Worm (Caenorhabditis elegans) whole organism, L4 larva: ENCODE results near the gene B0361.14.

Experiments used
- F26F4.8 ChIP-seq: fragments of 200-800 bp; sonication (Bioruptor generic); conservative IDR thresholded peaks from 2 replicates; pipeline ENCODE4 v1.3.6; 2022; ENCODE audit warnings: missing genetic modification characterization, missing compliant biosample characterization
- F37D6.2 ChIP-seq: sonication (generic microtip); optimal IDR thresholded peaks from 2 replicates; lab custom pipeline; 2016; ENCODE audit warnings: mild to moderate bottlenecking, missing genetic modification characterization, missing compliant biosample characterization
- T26A8.4 ChIP-seq: fragments of 200-800 bp; sonication (Bioruptor generic); IDR thresholded peaks from 2 replicates; pipeline ENCODE4 v1.3.6; 2022; ENCODE audit warnings: missing genetic modification characterization, missing compliant biosample characterization
- Y105C5A.15 ChIP-seq: fragments of 200-800 bp; sonication (Bioruptor generic); IDR thresholded peaks from 2 replicates; pipeline ENCODE4 v1.3.6; 2022; ENCODE audit warnings: missing genetic modification characterization, missing compliant biosample characterization
- Y48G9A.11 ChIP-seq: fragments of 200-800 bp; sonication (Bioruptor generic); IDR thresholded peaks from 2 replicates; pipeline ENCODE4 v1.3.6; 2022; ENCODE audit warnings: missing genetic modification reagents, missing genetic modification characterization, missing compliant biosample characterization
- ZK337.2 ChIP-seq: fragments of 200-800 bp; sonication (Bioruptor generic); IDR thresholded peaks from 2 replicates; pipeline ENCODE4 v1.3.6; 2022; ENCODE audit warnings: missing genetic modification reagents, missing genetic modification characterization, missing compliant biosample characterization
- ama-1 ChIP-seq: fragments of 150-350 bp; optimal IDR thresholded peaks from 2 replicates; lab custom pipeline; 2014; ENCODE audit warnings: inconsistent platforms, mixed read lengths
- arid-1 ChIP-seq: fragments of 200-800 bp; sonication (Bioruptor generic); conservative IDR thresholded peaks from 2 replicates; pipeline ENCODE4 v1.3.6; 2022; ENCODE audit warnings: missing genetic modification reagents, missing genetic modification characterization, missing compliant biosample characterization
- attf-4 ChIP-seq: sonication (generic microtip); optimal IDR thresholded peaks from 3 replicates; lab custom pipeline; 2017; ENCODE audit warnings: missing biosample characterization, missing genetic modification characterization
- ceh-28 ChIP-seq: fragments of 150-350 bp; optimal IDR thresholded peaks from 2 replicates; lab custom pipeline; 2014; ENCODE audit warnings: missing biosample characterization, missing genetic modification reagents, missing genetic modification characterization
- ceh-62 ChIP-seq: sonication (generic microtip); optimal IDR thresholded peaks from 2 replicates; lab custom pipeline; 2017; ENCODE audit warnings: missing biosample characterization, missing genetic modification characterization
- ctbp-1 ChIP-seq: fragments of 200-800 bp; sonication (Bioruptor generic); IDR thresholded peaks from 2 replicates; pipeline ENCODE4 v1.3.6; 2022; ENCODE audit warnings: missing genetic modification reagents, missing genetic modification characterization, missing compliant biosample characterization
- daf-12 ChIP-seq: fragments of 150-350 bp; optimal IDR thresholded peaks from 2 replicates; lab custom pipeline; 2014; ENCODE audit warnings: missing biosample characterization, missing genetic modification reagents, missing genetic modification characterization
- daf-16 ChIP-seq, 3 experiments: sonication (generic microtip); optimal IDR thresholded peaks; 2 replicates each; lab custom pipeline; 2016 to 2017; ENCODE audit warnings: missing genetic modification characterization in 3 of 3, missing genetic modification reagents in 3 of 3, mild to moderate bottlenecking in 2 of 3, missing compliant biosample characterization in 2 of 3, missing biosample characterization in 1 of 3, moderate library complexity in 1 of 3
- daf-8 ChIP-seq: fragments of 200-800 bp; sonication (Bioruptor generic); IDR thresholded peaks from 2 replicates; pipeline ENCODE4 v1.3.6; 2022; ENCODE audit warnings: missing genetic modification characterization, missing compliant biosample characterization
- dmd-8 ChIP-seq: fragments of 200-800 bp; sonication (Bioruptor generic); IDR thresholded peaks from 2 replicates; pipeline ENCODE4 v1.3.6; 2022; ENCODE audit warnings: missing genetic modification characterization, missing compliant biosample characterization
- dpl-1 ChIP-seq: fragments of 150-350 bp; optimal IDR thresholded peaks from 2 replicates; lab custom pipeline; 2014; ENCODE audit warnings: missing biosample characterization, missing genetic modification reagents, missing genetic modification characterization
- dve-1 ChIP-seq: sonication (generic microtip); optimal IDR thresholded peaks from 2 replicates; lab custom pipeline; 2017; ENCODE audit warnings: antibody characterized with exemption, mild to moderate bottlenecking, missing genetic modification characterization, missing compliant biosample characterization; ENCODE audit not compliant: insufficient read depth
- egl-27 ChIP-seq: sonication (generic microtip); optimal IDR thresholded peaks from 3 replicates; lab custom pipeline; 2017; ENCODE audit warnings: missing biosample characterization, missing genetic modification reagents, missing genetic modification characterization
- fkh-10 ChIP-seq: fragments of 150-350 bp; optimal IDR thresholded peaks from 2 replicates; lab custom pipeline; 2014; ENCODE audit warnings: missing biosample characterization, missing genetic modification reagents, missing genetic modification characterization
- hif-1 ChIP-seq, 2 experiments: sonication (generic microtip); optimal IDR thresholded peaks; 2 replicates each; lab custom pipeline; 2016 to 2017; ENCODE audit warnings: missing compliant biosample characterization in 2 of 2, missing genetic modification characterization in 2 of 2, missing genetic modification reagents in 2 of 2, missing genotype in 2 of 2, mild to moderate bottlenecking in 1 of 2
- lim-7 ChIP-seq: fragments of 200-800 bp; sonication (Bioruptor generic); IDR thresholded peaks from 2 replicates; pipeline ENCODE4 v1.3.6; 2022; ENCODE audit warnings: missing genetic modification characterization, missing compliant biosample characterization
- lin-1 ChIP-seq: fragments of 200-800 bp; sonication (Bioruptor generic); IDR thresholded peaks from 2 replicates; pipeline ENCODE4 v1.3.6; 2022; ENCODE audit warnings: missing genetic modification reagents, missing genetic modification characterization, missing compliant biosample characterization
- lin-15B ChIP-seq: fragments of 150-350 bp; sonication (generic microtip); optimal IDR thresholded peaks from 3 replicates; lab custom pipeline; 2014; ENCODE audit warnings: missing biosample characterization, missing genetic modification characterization
- lin-38 ChIP-seq: fragments of 200-800 bp; sonication (Bioruptor generic); IDR thresholded peaks from 2 replicates; pipeline ENCODE4 v1.3.6; 2022; ENCODE audit warnings: missing genetic modification reagents, missing genetic modification characterization, missing compliant biosample characterization
- lir-3 ChIP-seq: sonication (generic microtip); optimal IDR thresholded peaks from 2 replicates; lab custom pipeline; 2016; ENCODE audit warnings: mild to moderate bottlenecking, missing genetic modification characterization, missing compliant biosample characterization
- mdl-1 ChIP-seq, 2 experiments: fragments of 150-350 bp in 1 of 2; sonication (generic microtip) in 1 of 2; optimal IDR thresholded peaks; 2 replicates each; lab custom pipeline; 2014 to 2017; ENCODE audit warnings: missing biosample characterization in 2 of 2, missing genetic modification characterization in 2 of 2
- mdt-29 ChIP-seq: fragments of 200-800 bp; sonication (Bioruptor generic); IDR thresholded peaks from 2 replicates; pipeline ENCODE4 v1.3.6; 2022; ENCODE audit warnings: missing genetic modification reagents, missing genetic modification characterization, missing compliant biosample characterization
- mep-1 ChIP-seq: fragments of 150-350 bp; sonication (generic microtip); optimal IDR thresholded peaks from 3 replicates; lab custom pipeline; 2014; ENCODE audit warnings: missing biosample characterization, missing genetic modification characterization
- mxl-2 ChIP-seq: fragments of 200-800 bp; sonication (Bioruptor generic); conservative IDR thresholded peaks from 2 replicates; pipeline ENCODE4 v1.3.6; 2022; ENCODE audit warnings: missing genetic modification reagents, missing genetic modification characterization, missing compliant biosample characterization
- nhr-10 ChIP-seq: fragments of 150-350 bp; optimal IDR thresholded peaks from 2 replicates; lab custom pipeline; 2014; ENCODE audit warnings: missing biosample characterization, missing genetic modification characterization
- nhr-102 ChIP-seq: sonication (generic microtip); optimal IDR thresholded peaks from 2 replicates; lab custom pipeline; 2016; ENCODE audit warnings: mild to moderate bottlenecking, missing genetic modification characterization, moderate library complexity, missing compliant biosample characterization
- nhr-11 ChIP-seq: fragments of 150-350 bp; optimal IDR thresholded peaks from 2 replicates; lab custom pipeline; 2014; ENCODE audit warnings: missing biosample characterization, missing genetic modification characterization
- nhr-111 ChIP-seq: fragments of 200-800 bp; sonication (Bioruptor generic); optimal IDR thresholded peaks from 2 replicates; lab custom pipeline; 2018; ENCODE audit warnings: mild to moderate bottlenecking, missing genetic modification characterization, missing compliant biosample characterization
- nhr-25 ChIP-seq: sonication (generic microtip); optimal IDR thresholded peaks from 2 replicates; lab custom pipeline; 2017; ENCODE audit warnings: missing genetic modification characterization, mild to moderate bottlenecking, missing compliant biosample characterization, antibody characterized with exemption, moderate library complexity, borderline replicate concordance; ENCODE audit not compliant: insufficient read depth
- nhr-28 ChIP-seq: fragments of 150-350 bp; optimal IDR thresholded peaks from 2 replicates; lab custom pipeline; 2014; ENCODE audit warnings: missing biosample characterization, missing genetic modification characterization
- nhr-42 ChIP-seq: fragments of 200-800 bp; sonication (Bioruptor generic); IDR thresholded peaks from 2 replicates; pipeline ENCODE4 v1.3.6; 2022; ENCODE audit warnings: missing genetic modification characterization, missing compliant biosample characterization
- nhr-6 ChIP-seq: fragments of 150-350 bp; optimal IDR thresholded peaks from 2 replicates; lab custom pipeline; 2014; ENCODE audit warnings: missing biosample characterization, missing genetic modification characterization
- nhr-77 ChIP-seq: fragments of 150-350 bp; optimal IDR thresholded peaks from 2 replicates; lab custom pipeline; 2014; ENCODE audit warnings: missing biosample characterization, missing genetic modification characterization
- pha-4 ChIP-seq, 2 experiments: fragments of 150-350 bp in 1 of 2; fragments of 200-800 bp in 1 of 2; sonication (Bioruptor generic) in 1 of 2; IDR thresholded peaks in 1 of 2; optimal IDR thresholded peaks in 1 of 2; 2 replicates each; pipeline versions ENCODE4 v1.3.6 to Lab custom; 2014 to 2022; ENCODE audit warnings: missing genetic modification characterization in 2 of 2, missing genetic modification reagents in 2 of 2, missing biosample characterization in 1 of 2, missing compliant biosample characterization in 1 of 2
- pqm-1 ChIP-seq: sonication (generic microtip); optimal IDR thresholded peaks from 2 replicates; lab custom pipeline; 2017; ENCODE audit warnings: missing biosample characterization, missing genetic modification characterization
- rbr-2 ChIP-seq: sonication (generic microtip); optimal IDR thresholded peaks from 2 replicates; lab custom pipeline; 2016; ENCODE audit warnings: missing genotype, missing genetic modification characterization, missing compliant biosample characterization
- saeg-2 ChIP-seq: fragments of 200-800 bp; sonication (Bioruptor generic); IDR thresholded peaks from 2 replicates; pipeline ENCODE4 v1.3.6; 2022; ENCODE audit warnings: missing genetic modification reagents, missing genetic modification characterization, missing compliant biosample characterization
- sdz-12 ChIP-seq: fragments of 200-800 bp; sonication (Bioruptor generic); optimal IDR thresholded peaks from 2 replicates; lab custom pipeline; 2018; ENCODE audit warnings: mild to moderate bottlenecking, missing genetic modification characterization, missing compliant biosample characterization
- set-16 ChIP-seq: fragments of 200-800 bp; sonication (Bioruptor generic); IDR thresholded peaks from 2 replicates; pipeline ENCODE4 v1.3.6; 2022; ENCODE audit warnings: missing genetic modification reagents, missing genetic modification characterization, missing compliant biosample characterization
- skn-1 ChIP-seq: fragments of 150-350 bp; optimal IDR thresholded peaks from 2 replicates; lab custom pipeline; 2014; ENCODE audit warnings: missing biosample characterization, missing genetic modification characterization
- snpc-1.2 ChIP-seq: fragments of 200-800 bp; sonication (Bioruptor generic); IDR thresholded peaks from 2 replicates; pipeline ENCODE4 v1.3.6; 2022; ENCODE audit warnings: missing genetic modification reagents, missing genetic modification characterization, missing compliant biosample characterization
- spr-1 ChIP-seq: sonication (generic microtip); optimal IDR thresholded peaks from 2 replicates; lab custom pipeline; 2016; ENCODE audit warnings: mild to moderate bottlenecking, missing genetic modification characterization, missing compliant biosample characterization
- spr-3 ChIP-seq: fragments of 200-800 bp; sonication (Bioruptor generic); optimal IDR thresholded peaks from 2 replicates; lab custom pipeline; 2018; ENCODE audit warnings: mild to moderate bottlenecking, missing genetic modification characterization, missing compliant biosample characterization
- unc-130 ChIP-seq: sonication (generic microtip); optimal IDR thresholded peaks from 2 replicates; lab custom pipeline; 2016; ENCODE audit warnings: missing genetic modification reagents, missing genetic modification characterization, missing compliant biosample characterization
- zfp-2 ChIP-seq: sonication (generic microtip); optimal IDR thresholded peaks from 2 replicates; lab custom pipeline; 2016; ENCODE audit warnings: mild to moderate bottlenecking, missing genetic modification characterization, missing compliant biosample characterization
- zip-2 ChIP-seq: fragments of 150-350 bp; optimal IDR thresholded peaks from 2 replicates; lab custom pipeline; 2014; ENCODE audit warnings: missing biosample characterization, missing genetic modification characterization

B0361.14 gene

DNA sequence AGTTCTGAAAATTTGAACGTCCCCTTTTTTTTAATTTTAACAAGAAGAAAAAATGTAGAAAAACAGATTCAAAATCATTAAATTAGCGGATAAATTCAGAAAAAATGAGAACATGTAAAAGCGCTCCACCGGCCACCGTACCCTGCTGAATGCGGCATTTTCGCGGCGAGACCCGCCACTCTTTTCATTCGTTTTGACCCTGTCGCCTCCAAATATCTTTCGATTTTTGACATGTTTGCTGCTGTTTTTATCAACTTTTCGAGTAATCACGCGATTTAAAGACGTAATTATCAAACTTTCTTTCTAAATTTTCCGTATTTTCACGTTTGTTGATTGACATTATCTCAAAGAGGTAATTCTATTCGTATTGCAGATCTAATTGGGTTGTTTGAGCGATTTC is 36.9 kb upstream of the B0361.14 start, which contains the start of gene gsp-2 (continued):
- TF ChIP-seq arid-1 = peak; percentile 79
- TF ChIP-seq attf-4 = no peak
- TF ChIP-seq F26F4.8 = no peak
- no peak for TF ChIP-seq egl-27 (tag; lab: Kevin White, UChicago)
- TF ChIP-seq spr-3 (GFP tag; lab: Kevin White, UChicago) = no peak
- TF ChIP-seq daf-16 (GFP tag; optimal IDR thresholded peaks at IDR 0.05; lab: Kevin White, UChicago) = no peak
- peak; percentile 64 for TF ChIP-seq daf-16 (tag; optimal IDR thresholded peaks at IDR 0.05; lab: Kevin White, UChicago)
- peak; percentile 50 for TF ChIP-seq nhr-77
- TF ChIP-seq dve-1 = peak; percentile 85
- peak; percentile 57; the same call in 1 of the 2 replicates for TF ChIP-seq lin-1
- TF ChIP-seq pha-4 (GFP tag; IDR thresholded peaks at IDR 0.05; lab: Robert Waterston, UW) = peak; percentile 22; the same call in 1 of the 2 replicates
- TF ChIP-seq pha-4 (tag; optimal IDR thresholded peaks at IDR 0.05; lab: Kevin White, UChicago) = no peak
- 0 out of 2 replicates have a peak, but pooled peaks have one; percentile 33 for TF ChIP-seq snpc-1.2
- TF ChIP-seq zfp-2 = peak; percentile 28
- peak in 1 of 2 experiments; percentile 55 for TF ChIP-seq mdl-1 (tag; optimal IDR thresholded peaks at IDR 0.05; lab: Kevin White, UChicago)
- TF ChIP-seq daf-12 (tag; lab: Kevin White, UChicago) = no peak
- peak; percentile 64; the same call in 1 of the 2 replicates for TF ChIP-seq lim-7 (GFP tag; lab: Robert Waterston, UW)
- peak; percentile 18 for TF ChIP-seq nhr-25
- no peak for TF ChIP-seq unc-130
- TF ChIP-seq daf-8 = no peak
- TF ChIP-seq ceh-62 (tag; lab: Kevin White, UChicago) = no peak
- peak; percentile 30; the same call in 1 of the 2 replicates for TF ChIP-seq T26A8.4 (GFP tag; lab: Robert Waterston, UW)
- no peak for TF ChIP-seq mxl-2 (GFP tag; lab: Robert Waterston, UW)
- no peak for TF ChIP-seq nhr-111 (GFP tag; lab: Kevin White, UChicago)
- peak; percentile 41 for TF ChIP-seq rbr-2 (tag; lab: Kevin White, UChicago)
- TF ChIP-seq ZK337.2 (GFP tag; lab: Robert Waterston, UW) = no peak
- TF ChIP-seq hif-1 (tag; optimal IDR thresholded peaks at IDR 0.05; lab: Kevin White, UChicago) = peak in 1 of 2 experiments; percentile 77
- TF ChIP-seq lin-15B (tag; lab: Kevin White, UChicago) = no peak
- no peak for TF ChIP-seq zip-2 (tag; lab: Kevin White, UChicago)
- TF ChIP-seq pqm-1 = peak; percentile 42
- no peak for TF ChIP-seq fkh-10
- peak; percentile 40; the same call in 1 of the 2 replicates for TF ChIP-seq set-16 (GFP tag; lab: Robert Waterston, UW)
- peak; percentile 74 for TF ChIP-seq nhr-11
- no peak for TF ChIP-seq ctbp-1
- peak; percentile 62 for TF ChIP-seq nhr-28 (tag; lab: Kevin White, UChicago)

DNA sequence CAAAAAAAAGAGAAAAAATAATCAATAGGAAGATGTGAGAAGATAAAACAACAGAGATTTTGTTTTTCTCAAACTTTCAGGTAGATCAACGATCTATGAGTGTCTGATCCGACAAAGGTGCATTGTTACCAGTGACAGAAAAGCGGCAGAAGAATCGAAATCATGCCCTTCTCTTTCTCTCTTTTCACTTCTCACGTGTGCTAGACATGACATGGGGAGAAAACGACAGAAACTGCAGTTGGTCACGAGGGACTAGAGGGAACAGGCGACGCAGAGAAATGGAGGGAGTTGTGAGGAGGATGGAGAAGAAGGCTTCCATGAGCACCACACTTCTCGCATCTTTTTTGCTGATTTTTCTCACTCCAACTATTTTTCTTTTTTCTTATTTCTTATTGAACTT is 35.9 kb upstream of the B0361.14 start, which contains the start of gene F56C9.10:
F56C9.10 (minus strand) TSS at position 97 of the 400 bp plus-strand sequence.
- TF ChIP-seq mep-1 (tag; lab: Kevin White, UChicago) (peak; percentile 95), fkh-10 (no peak), lin-1 (0 out of 2 replicates have a peak, but pooled peaks have one; percentile 36), dmd-8 (GFP tag; lab: Robert Waterston, UW) (no peak), nhr-102 (tag; lab: Kevin White, UChicago) (peak; percentile 72), mdt-29 (peak; percentile 85), nhr-42 (GFP tag; lab: Robert Waterston, UW) (no peak), F37D6.2 (tag; lab: Kevin White, UChicago) (peak; percentile 7), spr-1 (tag; lab: Kevin White, UChicago) (peak; percentile 47), sdz-12 (no peak), saeg-2 (GFP tag; lab: Robert Waterston, UW) (0 out of 2 replicates have a peak, but pooled peaks have one; percentile 38), nhr-10 (no peak), ceh-28 (tag; lab: Kevin White, UChicago) (no peak), Y48G9A.11 (GFP tag; lab: Robert Waterston, UW) (no peak), nhr-28 (tag; lab: Kevin White, UChicago) (peak; percentile 90), nhr-77 (peak; percentile 83), lin-38 (GFP tag; lab: Robert Waterston, UW) (peak; percentile 58), skn-1 (tag; lab: Kevin White, UChicago) (no peak), nhr-6 (peak; percentile 55), dpl-1 (GFP tag; lab: Kevin White, UChicago) (peak; percentile 66), lir-3 (no peak), Y105C5A.15 (0 out of 2 replicates have a peak, but pooled peaks have one; percentile 30), ama-1 (peak; percentile 40)
